Fruit fly (Drosophila melanogaster) whole organism: ENCODE results near the gene MBD-R2.

Experiments
- CG8478 ChIP-seq: fragments of >200 bp; optimal IDR thresholded peaks from 2 replicates; lab custom pipeline; 2018; ENCODE audit warnings: inconsistent platforms
- Dll ChIP-seq: fragments of >200 bp; optimal IDR thresholded peaks from 2 replicates; lab custom pipeline; 2017
- EcR ChIP-seq, 2 experiments: fragments of >200 bp; optimal IDR thresholded peaks; 2 replicates each; lab custom pipeline; 2017; ENCODE audit warnings: missing biosample characterization in 2 of 2, missing genetic modification characterization in 2 of 2, missing genetic modification reagents in 2 of 2
- pan ChIP-seq: fragments of >200 bp; optimal IDR thresholded peaks from 2 replicates; lab custom pipeline; 2017
- psq ChIP-seq: fragments of >200 bp; optimal IDR thresholded peaks from 2 replicates; lab custom pipeline; 2017
- usp ChIP-seq: fragments of >200 bp; optimal IDR thresholded peaks from 2 replicates; lab custom pipeline; 2017; ENCODE audit warnings: missing biosample characterization, missing genetic modification characterization, mixed read lengths

dm6 chr3R:12314236-12314635, 41.8 kb downstream of the MBD-R2 start:
- TF ChIP-seq pan (no peak), Dll (lab: Kevin White, UChicago) (no peak), CG8478 (lab: Kevin White, UChicago) (no peak), EcR (GFP tag; optimal IDR thresholded peaks at IDR 0.05; lab: Kevin White, UChicago) (no peak), psq (lab: Kevin White, UChicago) (no peak), usp (GFP tag; lab: Kevin White, UChicago) (no peak)
